Worm (Caenorhabditis elegans): ENCODE data around the gene C07G1.7.

Gene C07G1.7

ce11 chrIV:8205272-8206098 is 6.2 kb downstream of the C07G1.7 start, which contains the start of gene hgrs-1:
hgrs-1 (minus strand) TSS chrIV:8206048.
- TF ChIP-seq efl-1 (GFP tag; optimal IDR thresholded peaks at IDR 0.05) (peak; percentile 36), Y53G8AR.9 (GFP tag; conservative IDR thresholded peaks at IDR 0.05) (no peak), madf-8 (GFP tag; conservative IDR thresholded peaks at IDR 0.05) (peak; percentile 94), lsl-1 (GFP tag; optimal IDR thresholded peaks at IDR 0.05) (peak; percentile 87), xnd-1 (tag; optimal IDR thresholded peaks at IDR 0.05) (peak; percentile 86), rcor-1 (GFP tag; IDR thresholded peaks at IDR 0.05) (no peak), K11D2.4 (GFP tag; IDR thresholded peaks at IDR 0.05) (no peak), snpc-1.1 (tag; optimal IDR thresholded peaks at IDR 0.05; ENCODE audit: insufficient read depth) (no peak), nhr-179 (tag; optimal IDR thresholded peaks at IDR 0.05) (no peak), attf-5 (GFP tag; optimal IDR thresholded peaks at IDR 0.05) (peak; percentile 35), rpc-1 (optimal IDR thresholded peaks at IDR 0.05) (no peak), rpc-1 (tag; optimal IDR thresholded peaks at IDR 0.05) (no peak), F33H1.4 (GFP tag; IDR thresholded peaks at IDR 0.05) (peak; percentile 43), ztf-18 (tag; optimal IDR thresholded peaks at IDR 0.05) (no peak), madf-6 (GFP tag; IDR thresholded peaks at IDR 0.05) (peak; percentile 98), sea-2 (GFP tag; IDR thresholded peaks at IDR 0.05) (no peak)

- TF ChIP-seq chd-7 (tag; optimal IDR thresholded peaks at IDR 0.05) (no peak), ceh-100 (GFP tag; IDR thresholded peaks at IDR 0.05) (no peak), atf-7 (tag; optimal IDR thresholded peaks at IDR 0.05) (no peak), aptf-3 (GFP tag; IDR thresholded peaks at IDR 0.05) (no peak), hrde-1 (tag; optimal IDR thresholded peaks at IDR 0.05; ENCODE audit: borderline replicate concordance) (no peak), F52B5.7 (tag; optimal IDR thresholded peaks at IDR 0.05) (no peak), nfyb-1 (GFP tag; IDR thresholded peaks at IDR 0.05) (no peak), mel-28 (tag; optimal IDR thresholded peaks at IDR 0.05; ENCODE audit: borderline replicate concordance) (no peak), tlf-1 (GFP tag; optimal IDR thresholded peaks at IDR 0.05) (no peak), egl-44 (GFP tag; IDR thresholded peaks at IDR 0.05) (no peak), T07F8.4 (tag; optimal IDR thresholded peaks at IDR 0.05) (no peak), F37B4.10 (GFP tag; IDR thresholded peaks at IDR 0.05) (no peak)
Observed at ce11 chrIV:8203555-8203954, 8.1 kb downstream of the C07G1.7 start.

- TF ChIP-seq efl-1 (GFP tag; optimal IDR thresholded peaks at IDR 0.05): no peak
- no peak for TF ChIP-seq B0336.3 (GFP tag; IDR thresholded peaks at IDR 0.05)
- no peak for TF ChIP-seq lsl-1 (GFP tag; optimal IDR thresholded peaks at IDR 0.05)
- TF ChIP-seq F55B11.4 (tag; optimal IDR thresholded peaks at IDR 0.05; ENCODE audit: borderline replicate concordance, insufficient read depth): no peak
- no peak for TF ChIP-seq snpc-3.4 (tag; optimal IDR thresholded peaks at IDR 0.05)
- TF ChIP-seq gei-17 (GFP tag; optimal IDR thresholded peaks at IDR 0.05): no peak
- TF ChIP-seq fkh-3 (tag; optimal IDR thresholded peaks at IDR 0.05): no peak
Observed at ce11 chrIV:8201133-8201532, 10.5 kb downstream of the C07G1.7 start, which contains the start of gene glrx-22. glrx-22 (minus strand) TSS chrIV:8201233.

ce11 chrIV:8199824-8200223 is 11.8 kb downstream of the C07G1.7 start:
- TF ChIP-seq F23B12.7 (tag; optimal IDR thresholded peaks at IDR 0.05; ENCODE audit: insufficient read depth) (peak; percentile 5), pha-4 (tag; optimal IDR thresholded peaks at IDR 0.05) (no peak), nhr-80 (tag; optimal IDR thresholded peaks at IDR 0.05) (peak; percentile 68), ceh-100 (GFP tag; IDR thresholded peaks at IDR 0.05) (no peak)
